Worm (Caenorhabditis elegans): ENCODE measurements around the gene crn-7.

crn-7 gene

DNA sequence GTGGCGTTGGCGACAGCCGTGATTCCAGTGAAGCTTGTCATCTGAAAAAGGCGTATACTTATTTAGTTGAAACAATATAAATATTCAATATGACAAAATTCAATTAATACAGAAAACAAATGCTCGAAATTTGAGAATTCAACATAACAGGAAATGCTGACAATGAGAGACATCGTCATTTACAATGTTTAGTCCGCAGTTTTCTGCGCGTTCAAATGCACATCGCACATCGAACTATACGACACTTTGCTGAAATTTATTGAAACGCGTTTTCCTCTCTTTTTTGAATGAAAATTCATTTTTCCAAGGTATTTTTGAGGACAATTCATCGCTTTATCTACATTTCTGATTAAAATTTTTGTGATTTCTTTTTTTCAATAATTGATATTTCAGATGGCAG, 24.3 kb upstream of the crn-7 start, which contains the start of the genes pbs-6 and cids-1:
TSS of gene pbs-6 (minus strand) at position 41 of the 400 bp plus-strand sequence.
TSS of gene cids-1 (plus strand) at position 394 of the 400 bp plus-strand sequence.
- TF ChIP-seq ham-2 (GFP tag; optimal IDR thresholded peaks at IDR 0.05) (no peak), ceh-83 (GFP tag; optimal IDR thresholded peaks at IDR 0.05) (no peak), lin-13 (tag; optimal IDR thresholded peaks at IDR 0.05) (no peak), hlh-1 (tag; optimal IDR thresholded peaks at IDR 0.05) (peak; percentile 6), snpc-4 (tag; optimal IDR thresholded peaks at IDR 0.05) (no peak), mab-5 (tag; optimal IDR thresholded peaks at IDR 0.05) (no peak), tbx-8 (GFP tag; optimal IDR thresholded peaks at IDR 0.05) (no peak), flh-1 (GFP tag; optimal IDR thresholded peaks at IDR 0.05) (no peak), cnd-1 (tag; optimal IDR thresholded peaks at IDR 0.05) (no peak), lsy-2 (tag; optimal IDR thresholded peaks at IDR 0.05) (peak; percentile 6)

DNA sequence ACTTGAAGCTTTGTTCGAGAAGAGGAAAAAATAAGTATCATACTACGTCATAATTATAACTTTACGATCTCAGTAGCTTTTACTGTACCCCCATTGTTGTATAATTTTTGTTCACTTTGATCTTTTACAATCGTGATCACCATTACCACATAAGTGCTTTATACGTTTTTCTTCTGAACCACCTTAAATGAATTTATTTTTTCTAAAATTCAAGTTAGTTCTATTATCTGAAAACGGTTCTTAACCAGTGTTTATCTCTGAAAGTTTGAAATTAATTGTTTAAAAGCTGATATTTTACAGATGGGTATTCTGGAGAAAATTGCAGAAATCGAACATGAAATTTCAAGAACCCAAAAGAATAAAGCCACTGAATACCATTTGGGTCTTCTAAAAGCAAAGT, 22.7 kb upstream of the crn-7 start, which contains the start of gene C02F5.3:
TSS of gene C02F5.3 (plus strand) at position 301 of the 400 bp plus-strand sequence.
- TF ChIP-seq flh-1 (GFP tag; optimal IDR thresholded peaks at IDR 0.05): no peak
- no peak for TF ChIP-seq lsy-2 (tag; optimal IDR thresholded peaks at IDR 0.05)
- no peak for TF ChIP-seq tbx-8 (GFP tag; optimal IDR thresholded peaks at IDR 0.05)
- no peak for TF ChIP-seq nhr-12 (tag; optimal IDR thresholded peaks at IDR 0.05)
- TF ChIP-seq lin-32 (GFP tag; optimal IDR thresholded peaks at IDR 0.05): no peak
- TF ChIP-seq hlh-1 (tag; optimal IDR thresholded peaks at IDR 0.05): no peak
- no peak for TF ChIP-seq elt-1 (tag; optimal IDR thresholded peaks at IDR 0.05; ENCODE audit: borderline replicate concordance, insufficient read depth)
- no peak for TF ChIP-seq mab-5 (tag; optimal IDR thresholded peaks at IDR 0.05)
- TF ChIP-seq nhr-2 (tag; optimal IDR thresholded peaks at IDR 0.05): no peak
- no peak for TF ChIP-seq ceh-39 (tag; optimal IDR thresholded peaks at IDR 0.05)
- no peak for TF ChIP-seq unc-62 (GFP tag; optimal IDR thresholded peaks at IDR 0.05)
- no peak for TF ChIP-seq ztf-11 (tag; optimal IDR thresholded peaks at IDR 0.05)
- TF ChIP-seq lin-13 (tag; optimal IDR thresholded peaks at IDR 0.05): no peak
- TF ChIP-seq pha-4 (tag; optimal IDR thresholded peaks at IDR 0.05): no peak
- no peak for TF ChIP-seq mls-2 (tag; optimal IDR thresholded peaks at IDR 0.05)
- no peak for TF ChIP-seq cnd-1 (tag; optimal IDR thresholded peaks at IDR 0.05)

DNA sequence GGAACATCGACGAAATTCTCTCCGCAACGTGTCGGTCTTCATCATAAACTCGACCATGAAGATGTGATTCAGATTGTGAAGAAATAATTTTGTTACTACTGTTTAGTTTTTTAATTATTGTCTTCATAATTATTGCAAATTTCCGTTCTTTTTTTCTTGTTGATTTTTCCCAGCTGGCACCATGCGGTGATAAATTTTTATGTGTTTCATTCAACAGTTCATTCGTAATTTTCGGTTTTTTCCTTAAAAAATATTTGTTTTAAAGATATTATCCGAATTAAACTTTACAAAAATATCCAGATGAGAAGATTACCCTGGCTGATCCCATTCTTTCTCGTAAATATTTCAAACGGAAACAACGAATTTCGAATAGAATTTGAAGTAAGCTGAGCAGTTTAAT, 21.3 kb upstream of the crn-7 start, which contains the start of gene C02F5.13:
TSS of gene C02F5.13 (plus strand) at position 301 of the 400 bp plus-strand sequence.
- TF ChIP-seq nhr-76 (tag; optimal IDR thresholded peaks at IDR 0.05): no peak
- no peak for TF ChIP-seq nhr-28 (tag; optimal IDR thresholded peaks at IDR 0.05)
- no peak for TF ChIP-seq mls-2 (tag; optimal IDR thresholded peaks at IDR 0.05)
- TF ChIP-seq ceh-43 (GFP tag; optimal IDR thresholded peaks at IDR 0.05): no peak
- TF ChIP-seq ham-2 (GFP tag; optimal IDR thresholded peaks at IDR 0.05): no peak
- TF ChIP-seq lin-13 (tag; optimal IDR thresholded peaks at IDR 0.05): no peak
- no peak for TF ChIP-seq M03D4.4 (tag; optimal IDR thresholded peaks at IDR 0.05)
- TF ChIP-seq ceh-39 (tag; optimal IDR thresholded peaks at IDR 0.05): no peak
- TF ChIP-seq unc-39 (tag; optimal IDR thresholded peaks at IDR 0.05): no peak
- TF ChIP-seq sem-2 (GFP tag; optimal IDR thresholded peaks at IDR 0.05): no peak

DNA sequence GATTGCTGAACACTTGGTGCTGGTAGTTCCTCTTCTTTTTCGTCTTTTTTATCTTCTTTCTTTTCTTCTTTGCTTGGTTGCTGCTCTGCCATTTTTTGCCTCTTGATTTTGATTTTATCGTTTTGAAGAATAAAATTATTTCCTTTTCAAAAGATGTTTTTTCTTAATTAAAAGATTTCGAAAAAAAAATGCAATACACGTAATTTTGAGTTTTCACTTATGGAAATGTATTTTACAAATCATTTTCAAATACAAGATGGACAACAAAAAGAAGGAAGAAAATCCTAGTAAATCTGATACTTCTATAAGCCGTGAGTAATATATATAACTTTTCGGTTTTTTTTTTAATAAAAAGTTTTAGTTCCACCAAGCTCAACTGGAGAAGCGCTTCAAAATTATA, 18.9 kb upstream of the crn-7 start, which contains the start of the genes C02F5.10 and C02F5.2:
TSS of gene C02F5.10 (minus strand) at position 101 of the 400 bp plus-strand sequence.
TSS of gene C02F5.2 (plus strand) at position 239 of the 400 bp plus-strand sequence.
- TF ChIP-seq lin-13 (tag; optimal IDR thresholded peaks at IDR 0.05): no peak
- no peak for TF ChIP-seq unc-39 (tag; optimal IDR thresholded peaks at IDR 0.05)
- TF ChIP-seq flh-1 (GFP tag; optimal IDR thresholded peaks at IDR 0.05): no peak

DNA sequence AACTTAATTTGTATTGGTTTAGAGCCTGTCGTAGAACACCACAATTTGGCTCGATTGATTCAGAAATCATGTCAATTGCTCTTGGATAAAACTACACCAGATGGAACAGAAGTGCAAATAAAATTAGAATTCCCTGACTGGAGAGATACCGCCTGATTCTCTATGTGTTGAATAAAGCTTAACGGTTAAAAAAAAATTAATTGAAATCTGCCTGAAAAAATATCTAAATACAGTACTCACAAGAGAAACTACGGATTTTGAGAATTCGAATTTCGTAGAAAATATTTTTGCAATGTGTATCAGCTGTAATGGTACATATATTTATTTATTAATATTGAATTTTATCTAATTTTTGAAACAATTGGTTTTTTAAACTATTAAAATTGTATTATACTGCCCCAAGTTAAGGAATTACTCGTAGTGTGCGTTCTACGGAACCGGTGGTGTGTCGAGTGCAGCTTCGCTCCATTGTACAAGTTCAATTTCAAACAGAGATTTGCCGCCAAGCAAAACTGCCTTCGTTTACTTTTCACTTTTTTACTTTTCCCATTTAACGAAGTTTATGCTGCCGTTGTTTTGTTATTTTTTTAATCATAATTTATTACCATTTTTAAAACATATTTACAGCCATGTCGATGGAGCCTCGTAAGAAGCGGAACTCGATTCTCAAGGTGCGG, 18.2 kb upstream of the crn-7 start, which contains the start of gene knl-1:
TSS of gene knl-1 (plus strand) at position 626 of the 677 bp plus-strand sequence.
- TF ChIP-seq tbx-8 (GFP tag; optimal IDR thresholded peaks at IDR 0.05): no peak
- peak; percentile 58 for TF ChIP-seq nhr-237 (tag; optimal IDR thresholded peaks at IDR 0.05)
- TF ChIP-seq sem-2 (GFP tag; optimal IDR thresholded peaks at IDR 0.05): peak; percentile 18
- TF ChIP-seq lin-13 (tag; optimal IDR thresholded peaks at IDR 0.05): peak; percentile 83
- TF ChIP-seq M03D4.4 (tag; optimal IDR thresholded peaks at IDR 0.05): no peak
- peak; percentile 12 for TF ChIP-seq hlh-1 (tag; optimal IDR thresholded peaks at IDR 0.05)
- TF ChIP-seq mep-1 (tag; optimal IDR thresholded peaks at IDR 0.05): peak; percentile 68
- no peak for TF ChIP-seq sptf-1 (tag; optimal IDR thresholded peaks at IDR 0.05)
- peak; percentile 80 for TF ChIP-seq lsy-2 (tag; optimal IDR thresholded peaks at IDR 0.05)
- no peak for TF ChIP-seq ceh-43 (GFP tag; optimal IDR thresholded peaks at IDR 0.05)
- TF ChIP-seq elt-3 (tag; optimal IDR thresholded peaks at IDR 0.05): no peak
- peak; percentile 30 for TF ChIP-seq drap-1 (GFP tag; optimal IDR thresholded peaks at IDR 0.05)
- peak; percentile 42 for TF ChIP-seq ces-1 (GFP tag; optimal IDR thresholded peaks at IDR 0.05)
- TF ChIP-seq ham-2 (GFP tag; optimal IDR thresholded peaks at IDR 0.05): no peak
- TF ChIP-seq bed-3 (GFP tag; optimal IDR thresholded peaks at IDR 0.05): peak; percentile 19
- TF ChIP-seq cnd-1 (tag; optimal IDR thresholded peaks at IDR 0.05): peak; percentile 59
- peak; percentile 32 for TF ChIP-seq pha-4 (tag; optimal IDR thresholded peaks at IDR 0.05)
